Fruit fly (Drosophila melanogaster): Measurements from ENCODE around the gene CG14857.

Gene CG14857

dm6 chr3R:14819711-14820153 lies 18.2 kb downstream of the CG14857 start (continued):
- peak; percentile 78; the same call in 1 of the 3 replicates for TF ChIP-seq CG34422 (GFP tag; IDR thresholded peaks at IDR 0.05)
- peak; percentile 1 for TF ChIP-seq Hmr (GFP tag; optimal IDR thresholded peaks at IDR 0.05)
- no peak for TF ChIP-seq wek (GFP tag; optimal IDR thresholded peaks at IDR 0.05)
- TF ChIP-seq CG2199 (GFP tag; IDR thresholded peaks at IDR 0.05): 0 out of 3 replicates have a peak, but pooled peaks have one; percentile 11
- peak; percentile 80; the same call in 2 of the 3 replicates for TF ChIP-seq CG6175 (GFP tag; IDR thresholded peaks at IDR 0.05)

dm6 chr3R:14821175-14821574 lies 19.6 kb downstream of the CG14857 start:
- TF ChIP-seq CG16813 (GFP tag; IDR thresholded peaks at IDR 0.05; ENCODE audit: partially characterized antibody): 0 out of 3 replicates have a peak, but pooled peaks have one; percentile 15
- no peak for TF ChIP-seq Nf-YC (tag; optimal IDR thresholded peaks at IDR 0.05)
- no peak for TF ChIP-seq CG6175 (GFP tag; IDR thresholded peaks at IDR 0.05)
- TF ChIP-seq CG5180 (GFP tag; optimal IDR thresholded peaks at IDR 0.05): peak; percentile 78
- TF ChIP-seq CTCF (GFP tag; optimal IDR thresholded peaks at IDR 0.05): no peak
- no peak for TF ChIP-seq CG8290 (GFP tag; optimal IDR thresholded peaks at IDR 0.05)
- peak in 1 of 2 experiments; percentile 35 for TF ChIP-seq CG8290 (tag; optimal IDR thresholded peaks at IDR 0.05)
- no peak for TF ChIP-seq Pdp1 (GFP tag; optimal IDR thresholded peaks at IDR 0.05)
- TF ChIP-seq gem (tag; optimal IDR thresholded peaks at IDR 0.05): no peak
- no peak for TF ChIP-seq Hr39 (optimal IDR thresholded peaks at IDR 0.05)
- TF ChIP-seq MESR4 (GFP tag; optimal IDR thresholded peaks at IDR 0.05): no peak
- TF ChIP-seq CG14014 (GFP tag; IDR thresholded peaks at IDR 0.05): no peak
- no peak for TF ChIP-seq ERR (GFP tag; optimal IDR thresholded peaks at IDR 0.05)
- peak; percentile 30 for TF ChIP-seq CG11504 (tag; optimal IDR thresholded peaks at IDR 0.05)
- TF ChIP-seq chinmo (GFP tag; IDR thresholded peaks at IDR 0.05; ENCODE audit: partially characterized antibody): 0 out of 4 replicates have a peak, but pooled peaks have one; percentile 52
- TF ChIP-seq tx (GFP tag; optimal IDR thresholded peaks at IDR 0.05): no peak
- peak; percentile 44 for TF ChIP-seq Deaf1 (tag; optimal IDR thresholded peaks at IDR 0.05)
- TF ChIP-seq tap (tag; optimal IDR thresholded peaks at IDR 0.05): peak; percentile 6
- TF ChIP-seq B-H1 (GFP tag; IDR thresholded peaks at IDR 0.05): no peak
- no peak for TF ChIP-seq pzg (GFP tag; optimal IDR thresholded peaks at IDR 0.05)
- no peak for TF ChIP-seq trh (GFP tag; optimal IDR thresholded peaks at IDR 0.05)
- no peak for TF ChIP-seq Jarid2 (GFP tag; optimal IDR thresholded peaks at IDR 0.05)
- peak; percentile 8 for TF ChIP-seq CG12769 (tag; optimal IDR thresholded peaks at IDR 0.05)
- TF ChIP-seq CG3407 (GFP tag; optimal IDR thresholded peaks at IDR 0.05): no peak
- no peak for TF ChIP-seq mirr (GFP tag; optimal IDR thresholded peaks at IDR 0.05)
- no peak for TF ChIP-seq Stat92E (GFP tag; optimal IDR thresholded peaks at IDR 0.05)
- peak; percentile 56 for TF ChIP-seq Med (GFP tag)

dm6 chr3R:14822954-14823353 lies 21.4 kb downstream of the CG14857 start:
- TF ChIP-seq HmgZ (tag; optimal IDR thresholded peaks at IDR 0.05) (peak; percentile 6), chinmo (GFP tag; IDR thresholded peaks at IDR 0.05; ENCODE audit: partially characterized antibody) (0 out of 4 replicates have a peak, but pooled peaks have one; percentile 5), pita (GFP tag; optimal IDR thresholded peaks at IDR 0.05) (peak; percentile 27), CG16863 (GFP tag; optimal IDR thresholded peaks at IDR 0.05) (no peak), CTCF (GFP tag; optimal IDR thresholded peaks at IDR 0.05) (peak; percentile 77), stwl (tag; optimal IDR thresholded peaks at IDR 0.05) (peak; percentile 22), pan (optimal IDR thresholded peaks at IDR 0.05) (no peak), pan (GFP tag; optimal IDR thresholded peaks at IDR 0.05 in 1 of 2, IDR thresholded peaks at IDR 0.05 in 1 of 2) (no peak), CG13287 (GFP tag; IDR thresholded peaks at IDR 0.05; ENCODE audit: partially characterized antibody) (peak; percentile 42)

Data from whole organism, embryonic.